Worm (Caenorhabditis elegans): Measurements from ENCODE around the gene C34B4.2.

The C34B4.2 gene

DNA sequence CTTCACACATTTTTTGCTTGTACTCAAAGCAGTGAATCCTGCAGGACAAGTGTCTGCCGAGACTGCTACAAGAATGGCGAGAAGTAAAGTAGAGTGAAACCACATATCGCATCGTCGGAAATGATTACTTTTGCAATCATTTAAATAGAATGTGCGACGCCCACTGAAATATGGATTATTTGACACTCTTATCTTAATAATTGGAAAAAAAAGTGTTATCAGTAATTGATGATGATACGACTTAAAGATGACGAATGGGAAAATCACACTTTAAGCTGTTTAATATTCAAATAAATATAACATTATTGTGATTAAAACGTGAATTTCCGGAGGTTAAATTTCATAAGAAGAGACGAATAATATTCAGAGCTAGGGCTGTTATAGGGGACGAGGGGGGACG is 55.1 kb downstream of the C34B4.2 start, which contains the start of gene clec-41:
Gene clec-41 (minus strand): TSS at position 147 of the 400 bp plus-strand sequence.
- TF ChIP-seq him-1 (tag; optimal IDR thresholded peaks at IDR 0.05) (no peak), dao-5 (tag; optimal IDR thresholded peaks at IDR 0.05) (no peak), W03F9.2 (tag; optimal IDR thresholded peaks at IDR 0.05) (no peak)

DNA sequence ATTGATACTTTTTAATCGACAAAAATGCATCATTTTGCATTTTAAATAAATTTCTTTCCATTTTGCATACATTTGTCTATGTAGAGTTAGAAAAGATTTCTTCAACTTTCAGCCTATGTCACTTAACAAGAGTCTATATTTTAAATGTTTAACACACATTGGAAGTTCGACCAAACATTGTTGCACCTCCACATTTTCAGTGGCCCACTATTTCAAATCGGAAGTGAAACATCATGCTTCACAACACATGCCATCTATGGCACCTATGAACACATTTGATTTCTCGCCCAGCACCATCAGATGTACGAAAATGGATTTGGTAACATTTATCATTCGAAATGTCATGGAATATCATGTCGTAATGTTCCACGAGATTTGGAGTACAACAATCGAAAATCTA is 55.8 kb downstream of the C34B4.2 start, which contains the start of gene dhc-3:
Gene dhc-3 (plus strand): TSS at position 301 of the 400 bp plus-strand sequence.
- TF ChIP-seq him-1 (tag; optimal IDR thresholded peaks at IDR 0.05) (no peak), W03F9.2 (tag; optimal IDR thresholded peaks at IDR 0.05) (no peak), dao-5 (tag; optimal IDR thresholded peaks at IDR 0.05) (no peak)

All from whole organism, L4/young adult.